Worm (Caenorhabditis elegans) whole organism, L2 larva: Measurements from ENCODE around the gene glo-4.

Experiments used
- alr-1 ChIP-seq: fragments of 150-350 bp; optimal IDR thresholded peaks from 2 replicates; lab custom pipeline; 2014; ENCODE audit warnings: missing biosample characterization, missing genetic modification characterization
- aly-2 ChIP-seq: fragments of 150-350 bp; optimal IDR thresholded peaks from 2 replicates; lab custom pipeline; 2014; ENCODE audit warnings: missing biosample characterization, missing genetic modification characterization
- lin-39 ChIP-seq: fragments of 150-350 bp; optimal IDR thresholded peaks from 2 replicates; lab custom pipeline; 2014; ENCODE audit warnings: missing biosample characterization, missing genetic modification reagents, missing genetic modification characterization
- nhr-10 ChIP-seq: sonication (generic microtip); optimal IDR thresholded peaks from 2 replicates; lab custom pipeline; 2017; ENCODE audit warnings: missing biosample characterization, missing genetic modification characterization
- sem-4 ChIP-seq: fragments of 150-350 bp; optimal IDR thresholded peaks from 2 replicates; lab custom pipeline; 2014; ENCODE audit warnings: missing biosample characterization, missing genetic modification reagents, missing genetic modification characterization
- snpc-4 ChIP-seq: fragments of 150-350 bp; optimal IDR thresholded peaks from 2 replicates; lab custom pipeline; 2014; ENCODE audit warnings: missing biosample characterization, missing genetic modification characterization
- unc-55 ChIP-seq: fragments of 150-350 bp; sonication (generic microtip); optimal IDR thresholded peaks from 3 replicates; lab custom pipeline; 2014; ENCODE audit warnings: missing biosample characterization, missing genetic modification reagents, missing genetic modification characterization

DNA sequence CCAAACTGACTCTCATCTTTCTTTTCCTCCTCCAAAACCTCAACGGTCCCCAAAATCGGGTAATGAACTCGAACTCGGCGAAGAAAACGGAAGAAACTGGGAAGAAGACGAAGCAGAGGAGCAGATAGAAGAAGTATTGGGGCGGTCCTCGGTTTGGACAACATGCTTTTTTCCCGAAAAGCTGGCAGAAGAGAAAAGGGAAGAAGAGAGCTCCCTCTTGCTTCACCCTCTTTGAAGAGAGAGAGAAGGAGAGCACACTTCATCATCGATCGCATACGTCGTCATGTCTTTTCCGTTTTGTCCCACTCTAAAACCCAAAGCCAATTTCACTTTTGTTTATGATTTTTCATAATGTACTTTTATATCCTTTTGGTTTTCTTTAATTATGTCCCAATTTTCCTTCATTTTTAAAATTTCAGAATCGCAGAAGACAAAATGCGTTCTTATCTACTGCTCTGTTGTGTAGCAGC, 17.3 kb downstream of the glo-4 start, which contains the start of gene F07C3.2:
- TF ChIP-seq unc-55 (GFP tag; lab: Kevin White, UChicago) (peak; percentile 49), nhr-10 (tag; lab: Kevin White, UChicago) (no peak), alr-1 (no peak), lin-39 (tag; lab: Kevin White, UChicago) (no peak), sem-4 (tag; lab: Kevin White, UChicago) (no peak), snpc-4 (tag; lab: Kevin White, UChicago) (no peak), aly-2 (no peak)
